Worm (Caenorhabditis elegans) whole organism, L3 larva: ENCODE data around the gene cyp-13A6.

Experiments used
- ama-1 ChIP-seq: fragments of 150-350 bp; optimal IDR thresholded peaks from 2 replicates; lab custom pipeline; 2018
- fkh-2 ChIP-seq: fragments of 150-350 bp; optimal IDR thresholded peaks from 2 replicates; lab custom pipeline; 2014; ENCODE audit warnings: missing biosample characterization, missing genetic modification reagents, missing genetic modification characterization
- fos-1 ChIP-seq: fragments of 150-350 bp; optimal IDR thresholded peaks from 2 replicates; lab custom pipeline; 2014; ENCODE audit warnings: missing biosample characterization, missing genetic modification characterization
- mml-1 ChIP-seq: fragments of 150-350 bp; sonication (generic microtip); optimal IDR thresholded peaks from 3 replicates; lab custom pipeline; 2014; ENCODE audit warnings: missing biosample characterization, missing genetic modification characterization
- nhr-12 ChIP-seq: fragments of 150-350 bp; optimal IDR thresholded peaks from 2 replicates; lab custom pipeline; 2014; ENCODE audit warnings: missing biosample characterization, missing genetic modification characterization
- nhr-76 ChIP-seq: fragments of 150-350 bp; sonication (generic microtip); optimal IDR thresholded peaks from 5 replicates; lab custom pipeline; 2014; ENCODE audit warnings: missing biosample characterization, missing genetic modification characterization
- nhr-77 ChIP-seq: fragments of 150-350 bp; optimal IDR thresholded peaks from 2 replicates; lab custom pipeline; 2014; ENCODE audit warnings: missing biosample characterization, missing genetic modification characterization
- unc-62 ChIP-seq: fragments of 150-350 bp; sonication (generic microtip); optimal IDR thresholded peaks from 4 replicates; lab custom pipeline; 2014; ENCODE audit warnings: missing biosample characterization, missing genetic modification reagents, missing genetic modification characterization

DNA sequence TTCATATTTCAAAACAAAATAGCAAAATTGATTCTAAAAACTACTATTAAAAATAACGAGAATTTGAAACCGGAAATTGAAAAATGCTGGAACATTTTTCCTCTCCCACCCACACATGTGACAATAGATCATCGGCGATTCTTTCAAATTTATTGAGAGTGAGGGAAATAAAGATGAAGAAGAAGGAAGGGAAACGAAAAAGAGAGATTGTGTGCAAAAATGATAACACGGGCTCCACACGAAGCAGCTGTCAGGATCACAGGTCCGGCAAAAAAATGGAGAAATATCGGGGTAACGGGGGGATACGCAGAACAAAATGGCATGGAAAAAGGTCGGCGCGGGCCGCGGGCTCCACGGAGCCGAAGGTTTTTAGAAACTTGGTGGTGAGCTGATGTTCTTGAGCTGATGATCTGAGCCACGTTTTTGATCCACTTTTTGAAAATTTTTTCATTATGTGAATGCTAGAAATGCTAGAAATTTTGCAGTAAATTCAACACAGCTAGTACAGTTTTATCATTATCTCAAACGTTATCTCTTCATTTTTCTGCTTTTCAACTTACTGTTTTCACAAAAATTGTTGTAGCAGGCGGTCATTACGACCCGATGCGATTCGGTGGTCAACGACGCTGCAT lies 44.9 kb downstream of the cyp-13A6 start, which contains the start of gene shk-1:
- no peak for TF ChIP-seq fos-1 (tag; lab: Kevin White, UChicago)
- no peak for TF ChIP-seq ama-1 (lab: Kevin White, UChicago)
- no peak for TF ChIP-seq fkh-2 (tag; lab: Kevin White, UChicago)
- TF ChIP-seq nhr-77 (tag; lab: Kevin White, UChicago), result no peak
- TF ChIP-seq unc-62 (GFP tag; lab: Kevin White, UChicago), result no peak
- no peak for TF ChIP-seq nhr-12
- TF ChIP-seq mml-1, result no peak
- TF ChIP-seq nhr-76 (tag; lab: Kevin White, UChicago), result no peak
